Worm (Caenorhabditis elegans) whole organism, midembryonic: ENCODE results near the gene srh-42.

ENCODE experiments used
- T22C8.4 ChIP-seq: fragments of 200-800 bp; sonication (Bioruptor generic); IDR thresholded peaks from 2 replicates; pipeline ENCODE4 v1.3.6; 2022; ENCODE audit warnings: missing genetic modification characterization, missing compliant biosample characterization
- cog-1 ChIP-seq: sonication (generic microtip); optimal IDR thresholded peaks from 2 replicates; lab custom pipeline; 2016; ENCODE audit warnings: missing genetic modification characterization, missing compliant biosample characterization
- flt-1 ChIP-seq: fragments of 200-800 bp; sonication (Bioruptor generic); IDR thresholded peaks from 2 replicates; pipeline ENCODE4 v1.3.6; 2022; ENCODE audit warnings: missing genetic modification characterization, missing compliant biosample characterization
- klf-2 ChIP-seq: fragments of 200-800 bp; sonication (Bioruptor generic); conservative IDR thresholded peaks from 2 replicates; pipeline ENCODE4 v1.3.6; 2022; ENCODE audit warnings: missing genetic modification reagents, missing genetic modification characterization, missing compliant biosample characterization
- med-1 ChIP-seq: sonication (generic microtip); optimal IDR thresholded peaks from 2 replicates; lab custom pipeline; 2017; ENCODE audit warnings: missing genetic modification characterization, mild to moderate bottlenecking, missing compliant biosample characterization, antibody characterized with exemption, missing genetic modification reagents; ENCODE audit not compliant: insufficient read depth
- ref-1 ChIP-seq: fragments of 200-800 bp; sonication (Bioruptor generic); conservative IDR thresholded peaks from 2 replicates; pipeline ENCODE4 v1.3.6; 2022; ENCODE audit warnings: missing genetic modification reagents, missing genetic modification characterization, missing compliant biosample characterization
- tab-1 ChIP-seq: fragments of 200-800 bp; sonication (Bioruptor generic); IDR thresholded peaks from 2 replicates; pipeline ENCODE4 v1.3.6; 2022; ENCODE audit warnings: missing genetic modification characterization, missing compliant biosample characterization
- ztf-23 ChIP-seq: fragments of 200-800 bp; sonication (Bioruptor generic); IDR thresholded peaks from 2 replicates; pipeline ENCODE4 v1.3.6; 2022; ENCODE audit warnings: missing genetic modification reagents, missing genetic modification characterization, missing compliant biosample characterization
- ztf-29 ChIP-seq: fragments of 200-800 bp; sonication (Bioruptor generic); IDR thresholded peaks from 2 replicates; pipeline ENCODE4 v1.3.6; 2022; ENCODE audit warnings: missing genetic modification reagents, missing genetic modification characterization, missing compliant biosample characterization

- no peak for TF ChIP-seq med-1 (GFP tag; lab: Kevin White, UChicago)
- TF ChIP-seq tab-1 (GFP tag; lab: Robert Waterston, UW) = no peak
- TF ChIP-seq klf-2 (GFP tag; lab: Robert Waterston, UW) = no peak
- no peak for TF ChIP-seq ztf-29
- no peak for TF ChIP-seq flt-1 (GFP tag; lab: Robert Waterston, UW)
- TF ChIP-seq cog-1 (tag; lab: Kevin White, UChicago) = no peak
- TF ChIP-seq ztf-23 (GFP tag; lab: Robert Waterston, UW) = no peak
- TF ChIP-seq T22C8.4 (GFP tag; lab: Robert Waterston, UW) = no peak
- TF ChIP-seq ref-1 (GFP tag; lab: Robert Waterston, UW) = no peak
Observed at ce11 chrII:14318027-14318426, 29.2 kb upstream of the srh-42 start, which contains the start of gene Y54G11A.14.
